Worm (Caenorhabditis elegans) whole organism, L4/young adult: ENCODE results near the gene F01D5.10.

ENCODE experiments used
- W03F9.2 ChIP-seq: fragments of 150-350 bp; optimal IDR thresholded peaks from 2 replicates; lab custom pipeline; 2014; ENCODE audit warnings: missing biosample characterization, missing genetic modification characterization
- dao-5 ChIP-seq: sonication (generic microtip); optimal IDR thresholded peaks from 2 replicates; lab custom pipeline; 2016; ENCODE audit warnings: missing genotype, missing genetic modification characterization, moderate library complexity, missing compliant biosample characterization

ce11 chrII:13977701-13978100, 43.4 kb downstream of the F01D5.10 start:
- TF ChIP-seq dao-5 (tag; lab: Kevin White, UChicago) (no peak), W03F9.2 (no peak)
